Worm (Caenorhabditis elegans) whole organism, L1 larva: Measurements from ENCODE around the gene cyp-14A2.

Source experiments
- C34B4.2 ChIP-seq: sonication (generic microtip); optimal IDR thresholded peaks from 2 replicates; lab custom pipeline; 2017; ENCODE audit warnings: mild to moderate bottlenecking, missing genetic modification characterization, missing compliant biosample characterization
- ces-1 ChIP-seq: fragments of 150-350 bp; optimal IDR thresholded peaks from 2 replicates; lab custom pipeline; 2014; ENCODE audit warnings: missing biosample characterization, missing genetic modification reagents, missing genetic modification characterization
- elt-2 ChIP-seq: sonication (generic microtip); optimal IDR thresholded peaks from 2 replicates; lab custom pipeline; 2016; ENCODE audit warnings: missing genetic modification characterization, mild to moderate bottlenecking, inconsistent platforms, missing compliant biosample characterization, missing genetic modification reagents
- hlh-17 ChIP-seq: fragments of 200-800 bp; sonication (Bioruptor generic); optimal IDR thresholded peaks from 2 replicates; lab custom pipeline; 2018; ENCODE audit warnings: missing genetic modification characterization, mild to moderate bottlenecking, missing compliant biosample characterization, moderate library complexity, borderline replicate concordance
- nhr-12 ChIP-seq: sonication (generic microtip); optimal IDR thresholded peaks from 2 replicates; lab custom pipeline; 2017; ENCODE audit warnings: missing biosample characterization, missing genetic modification characterization
- nhr-84 ChIP-seq: sonication (generic microtip); optimal IDR thresholded peaks from 2 replicates; lab custom pipeline; 2017; ENCODE audit warnings: missing biosample characterization, missing genetic modification characterization
- tlp-1 ChIP-seq: fragments of 150-350 bp; optimal IDR thresholded peaks from 2 replicates; lab custom pipeline; 2014; ENCODE audit warnings: missing biosample characterization, missing genetic modification characterization
- ztf-11 ChIP-seq, 2 experiments: sonication (generic microtip); optimal IDR thresholded peaks; 2 replicates each; lab custom pipeline; 2016 to 2017; ENCODE audit warnings: missing genetic modification characterization in 2 of 2, missing biosample characterization in 1 of 2, missing compliant biosample characterization in 1 of 2

ce11 chrX:13300503-13300902, 31.0 kb upstream of the cyp-14A2 start, which contains the start of gene srd-39:
- TF ChIP-seq elt-2 (tag; lab: Kevin White, UChicago) (no peak), C34B4.2 (no peak), ztf-11 (tag; optimal IDR thresholded peaks at IDR 0.05; lab: Kevin White, UChicago) (no peak), nhr-84 (no peak), nhr-12 (tag; lab: Kevin White, UChicago) (no peak), tlp-1 (tag; lab: Kevin White, UChicago) (no peak), hlh-17 (GFP tag; lab: Kevin White, UChicago) (no peak), ces-1 (GFP tag; lab: Kevin White, UChicago) (no peak)
